Worm (Caenorhabditis elegans) whole organism, mixed stage, embryonic: ENCODE results near the gene F44B9.5.

ENCODE experiments used
- M03D4.4 ChIP-seq: sonication (generic microtip); optimal IDR thresholded peaks from 2 replicates; lab custom pipeline; 2017; ENCODE audit warnings: mild to moderate bottlenecking, missing genetic modification characterization, missing compliant biosample characterization
- bed-3 ChIP-seq: fragments of 200-800 bp; sonication (Bioruptor generic); optimal IDR thresholded peaks from 3 replicates; lab custom pipeline; 2018; ENCODE audit warnings: mild to moderate bottlenecking, missing genetic modification characterization, moderate library complexity, missing compliant biosample characterization
- blmp-1 ChIP-seq: fragments of 150-350 bp; optimal IDR thresholded peaks from 2 replicates; lab custom pipeline; 2014; ENCODE audit warnings: missing biosample characterization, missing genetic modification characterization
- ceh-39 ChIP-seq: fragments of 150-350 bp; optimal IDR thresholded peaks from 2 replicates; lab custom pipeline; 2014; ENCODE audit warnings: missing biosample characterization, missing genetic modification characterization
- ceh-43 ChIP-seq: fragments of 200-800 bp; sonication (Bioruptor generic); optimal IDR thresholded peaks from 2 replicates; lab custom pipeline; 2018; ENCODE audit warnings: mild to moderate bottlenecking, missing genetic modification characterization, moderate library complexity, missing compliant biosample characterization
- ceh-83 ChIP-seq: fragments of 200-800 bp; sonication (Bioruptor generic); optimal IDR thresholded peaks from 2 replicates; lab custom pipeline; 2018; ENCODE audit warnings: mild to moderate bottlenecking, missing genetic modification characterization, missing compliant biosample characterization
- ces-1 ChIP-seq: fragments of 150-350 bp; optimal IDR thresholded peaks from 2 replicates; lab custom pipeline; 2014; ENCODE audit warnings: missing biosample characterization, missing genetic modification reagents, missing genetic modification characterization
- cnd-1 ChIP-seq: fragments of 200-800 bp; sonication (Bioruptor generic); optimal IDR thresholded peaks from 2 replicates; lab custom pipeline; 2018; ENCODE audit warnings: mild to moderate bottlenecking, missing genetic modification characterization, missing compliant biosample characterization
- drap-1 ChIP-seq: fragments of 200-800 bp; sonication (Bioruptor generic); optimal IDR thresholded peaks from 3 replicates; lab custom pipeline; 2018; ENCODE audit warnings: mild to moderate bottlenecking, missing genetic modification characterization, missing compliant biosample characterization
- elt-1 ChIP-seq: sonication (generic microtip); optimal IDR thresholded peaks from 2 replicates; lab custom pipeline; 2017; ENCODE audit warnings: missing genetic modification characterization, mild to moderate bottlenecking, missing compliant biosample characterization, antibody characterized with exemption, moderate library complexity, borderline replicate concordance; ENCODE audit not compliant: insufficient read depth
- elt-3 ChIP-seq: fragments of 150-350 bp; optimal IDR thresholded peaks from 2 replicates; lab custom pipeline; 2014; ENCODE audit warnings: missing biosample characterization, missing genetic modification characterization
- flh-1 ChIP-seq: fragments of 200-800 bp; sonication (Bioruptor generic); optimal IDR thresholded peaks from 2 replicates; lab custom pipeline; 2018; ENCODE audit warnings: mild to moderate bottlenecking, missing genetic modification characterization, moderate library complexity, missing compliant biosample characterization
- ham-2 ChIP-seq: fragments of 200-800 bp; sonication (Bioruptor generic); optimal IDR thresholded peaks from 2 replicates; lab custom pipeline; 2018; ENCODE audit warnings: mild to moderate bottlenecking, missing genetic modification characterization, missing compliant biosample characterization
- hlh-1 ChIP-seq: fragments of 150-350 bp; optimal IDR thresholded peaks from 2 replicates; lab custom pipeline; 2014; ENCODE audit warnings: missing biosample characterization, missing genetic modification reagents, missing genetic modification characterization
- lin-13 ChIP-seq: fragments of 150-350 bp; optimal IDR thresholded peaks from 2 replicates; lab custom pipeline; 2014; ENCODE audit warnings: missing biosample characterization, missing genetic modification characterization
- lin-32 ChIP-seq: fragments of 200-800 bp; sonication (Bioruptor generic); optimal IDR thresholded peaks from 2 replicates; lab custom pipeline; 2018; ENCODE audit warnings: mild to moderate bottlenecking, missing genetic modification characterization, missing compliant biosample characterization
- lsy-2 ChIP-seq: fragments of 150-350 bp; optimal IDR thresholded peaks from 2 replicates; lab custom pipeline; 2014; ENCODE audit warnings: missing biosample characterization, missing genetic modification characterization
- mab-5 ChIP-seq: fragments of 150-350 bp; optimal IDR thresholded peaks from 2 replicates; lab custom pipeline; 2014; ENCODE audit warnings: missing biosample characterization, missing genetic modification characterization
- mep-1 ChIP-seq: fragments of 150-350 bp; optimal IDR thresholded peaks from 2 replicates; lab custom pipeline; 2017; ENCODE audit warnings: missing biosample characterization, missing genetic modification reagents, missing genetic modification characterization, inconsistent platforms
- mls-2 ChIP-seq: sonication (generic microtip); optimal IDR thresholded peaks from 2 replicates; lab custom pipeline; 2016; ENCODE audit warnings: mild to moderate bottlenecking, missing genetic modification characterization, moderate library complexity, missing compliant biosample characterization
- nhr-12 ChIP-seq: fragments of 150-350 bp; optimal IDR thresholded peaks from 2 replicates; lab custom pipeline; 2014; ENCODE audit warnings: missing biosample characterization, missing genetic modification characterization
- nhr-2 ChIP-seq: fragments of 150-350 bp; optimal IDR thresholded peaks from 2 replicates; lab custom pipeline; 2014; ENCODE audit warnings: missing biosample characterization, missing genetic modification characterization
- nhr-237 ChIP-seq: fragments of 150-350 bp; optimal IDR thresholded peaks from 2 replicates; lab custom pipeline; 2014; ENCODE audit warnings: missing biosample characterization, missing genetic modification characterization
- nhr-28 ChIP-seq: fragments of 150-350 bp; optimal IDR thresholded peaks from 2 replicates; lab custom pipeline; 2014; ENCODE audit warnings: missing biosample characterization, missing genetic modification characterization
- nhr-76 ChIP-seq: sonication (generic microtip); optimal IDR thresholded peaks from 2 replicates; lab custom pipeline; 2017; ENCODE audit warnings: missing biosample characterization, missing genetic modification characterization
- pha-4 ChIP-seq: fragments of 150-350 bp; optimal IDR thresholded peaks from 2 replicates; lab custom pipeline; 2018; ENCODE audit warnings: missing biosample characterization, missing genetic modification reagents, missing genetic modification characterization
- sem-2 ChIP-seq: fragments of 200-800 bp; sonication (Bioruptor generic); optimal IDR thresholded peaks from 2 replicates; lab custom pipeline; 2018; ENCODE audit warnings: mild to moderate bottlenecking, missing genetic modification characterization, missing compliant biosample characterization
- snpc-4 ChIP-seq: fragments of 150-350 bp; optimal IDR thresholded peaks from 2 replicates; lab custom pipeline; 2014; ENCODE audit warnings: missing biosample characterization, missing genetic modification characterization
- sptf-1 ChIP-seq: sonication (generic microtip); optimal IDR thresholded peaks from 2 replicates; lab custom pipeline; 2017; ENCODE audit warnings: mild to moderate bottlenecking, missing genetic modification characterization, moderate library complexity, missing compliant biosample characterization
- tbx-8 ChIP-seq: fragments of 200-800 bp; sonication (Bioruptor generic); optimal IDR thresholded peaks from 2 replicates; lab custom pipeline; 2018; ENCODE audit warnings: mild to moderate bottlenecking, missing genetic modification characterization, moderate library complexity, missing compliant biosample characterization
- unc-120 ChIP-seq: sonication (generic microtip); optimal IDR thresholded peaks from 2 replicates; lab custom pipeline; 2017; ENCODE audit warnings: missing genetic modification characterization, missing compliant biosample characterization; ENCODE audit not compliant: poor library complexity, severe bottlenecking
- unc-39 ChIP-seq: fragments of 150-350 bp; optimal IDR thresholded peaks from 2 replicates; lab custom pipeline; 2014; ENCODE audit warnings: missing biosample characterization, missing genetic modification characterization
- unc-62 ChIP-seq: fragments of 150-350 bp; optimal IDR thresholded peaks from 2 replicates; lab custom pipeline; 2014; ENCODE audit warnings: missing biosample characterization, missing genetic modification reagents, missing genetic modification characterization
- zip-8 ChIP-seq: fragments of 150-350 bp; optimal IDR thresholded peaks from 2 replicates; lab custom pipeline; 2014; ENCODE audit warnings: missing biosample characterization, missing genetic modification characterization
- ztf-11 ChIP-seq: fragments of 150-350 bp; optimal IDR thresholded peaks from 2 replicates; lab custom pipeline; 2014; ENCODE audit warnings: missing biosample characterization, missing genetic modification characterization

Gene F44B9.5

DNA sequence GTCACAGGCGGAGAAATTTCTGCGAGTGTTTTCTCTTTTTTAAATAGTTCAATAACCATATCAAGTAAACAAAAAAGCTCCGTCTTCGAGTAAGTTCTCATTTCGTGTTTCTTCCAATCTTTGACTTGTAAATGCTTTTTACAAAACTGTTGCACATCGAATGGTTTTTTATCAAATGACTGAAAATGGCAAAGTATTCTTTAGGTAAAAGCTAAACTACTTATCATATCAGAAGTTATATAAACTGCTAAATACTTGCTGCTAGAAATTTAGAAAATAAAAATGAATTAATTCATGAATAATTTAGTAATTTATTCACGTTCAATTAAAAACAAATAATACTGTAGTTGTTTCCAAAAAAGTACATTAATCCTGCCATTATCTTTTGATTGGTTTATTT is 14.6 kb upstream of the F44B9.5 start, which contains the start of gene F44B9.9:
TSS of gene F44B9.9 (minus strand) at position 101 of the 400 bp plus-strand sequence.
- TF ChIP-seq snpc-4 (tag; lab: Kevin White, UChicago) (no peak), ceh-43 (GFP tag; lab: Kevin White, UChicago) (no peak)

DNA sequence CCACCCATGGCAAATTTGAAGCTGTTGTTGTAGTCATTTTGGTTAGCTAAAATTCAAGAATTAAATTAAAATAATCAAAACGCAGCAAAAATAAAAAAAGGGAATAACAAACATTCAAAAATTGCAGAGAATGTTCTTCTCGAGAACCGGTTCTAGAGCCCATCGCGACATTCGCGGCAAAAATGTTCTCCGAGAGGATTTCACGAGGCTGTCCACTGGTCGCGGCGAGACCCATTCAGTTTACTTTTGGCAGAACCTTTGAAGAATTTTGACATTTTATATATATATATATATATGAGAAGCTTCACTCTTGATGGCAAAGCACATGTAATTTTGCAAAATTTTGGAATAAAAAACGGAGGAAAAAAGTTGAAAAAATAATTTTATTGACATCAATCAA is 13.1 kb upstream of the F44B9.5 start, which contains the start of gene F44B9.8:
TSS of gene F44B9.8 (minus strand) at position 163 of the 400 bp plus-strand sequence.
- TF ChIP-seq hlh-1 (tag; lab: Kevin White, UChicago): no peak
- TF ChIP-seq M03D4.4 (tag; lab: Kevin White, UChicago): no peak
- no peak for TF ChIP-seq elt-1 (tag; lab: Kevin White, UChicago)
- peak; percentile 39 for TF ChIP-seq lsy-2 (tag; lab: Kevin White, UChicago)
- TF ChIP-seq pha-4 (tag; lab: Kevin White, UChicago): peak; percentile 17
- no peak for TF ChIP-seq lin-13
- no peak for TF ChIP-seq flh-1
- no peak for TF ChIP-seq ceh-83 (GFP tag; lab: Kevin White, UChicago)
- TF ChIP-seq nhr-12 (tag; lab: Kevin White, UChicago): no peak
- no peak for TF ChIP-seq cnd-1 (tag; lab: Kevin White, UChicago)
- no peak for TF ChIP-seq drap-1 (GFP tag; lab: Kevin White, UChicago)
- TF ChIP-seq sptf-1 (tag; lab: Kevin White, UChicago): no peak
- TF ChIP-seq ces-1: no peak
- no peak for TF ChIP-seq tbx-8
- no peak for TF ChIP-seq ham-2
- TF ChIP-seq nhr-237 (tag; lab: Kevin White, UChicago): peak; percentile 31

DNA sequence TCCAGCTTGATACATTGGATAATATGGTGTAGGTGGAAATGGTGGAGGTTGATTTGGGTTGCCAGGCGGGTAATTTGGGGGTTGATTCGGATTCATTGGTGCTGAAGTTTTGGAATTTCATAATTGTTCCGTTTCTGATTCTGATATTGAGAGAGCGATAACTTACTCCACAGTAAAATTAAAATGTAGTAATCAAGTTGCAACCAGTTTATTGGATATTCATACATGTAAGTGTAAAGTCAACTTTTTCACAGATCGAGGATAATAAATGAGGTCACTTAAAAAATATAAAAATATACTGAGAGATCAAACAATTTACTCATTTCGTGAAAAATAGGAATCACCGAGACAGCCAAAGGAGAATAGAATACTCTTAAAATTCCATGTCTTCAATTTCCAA is 11.6 kb upstream of the F44B9.5 start, which contains the start of gene mdt-30:
TSS of gene mdt-30 (minus strand) at position 101 of the 400 bp plus-strand sequence.
- TF ChIP-seq mep-1 (no peak), lin-13 (no peak), sem-2 (GFP tag; lab: Kevin White, UChicago) (no peak), nhr-2 (no peak), ztf-11 (tag; lab: Kevin White, UChicago) (no peak), mls-2 (no peak), nhr-237 (tag; lab: Kevin White, UChicago) (no peak), tbx-8 (no peak), mab-5 (no peak), flh-1 (no peak), hlh-1 (tag; lab: Kevin White, UChicago) (no peak), ham-2 (no peak), nhr-12 (tag; lab: Kevin White, UChicago) (no peak), ceh-43 (GFP tag; lab: Kevin White, UChicago) (no peak), drap-1 (GFP tag; lab: Kevin White, UChicago) (no peak), unc-120 (tag; lab: Kevin White, UChicago) (no peak), unc-39 (tag; lab: Kevin White, UChicago) (no peak), sptf-1 (tag; lab: Kevin White, UChicago) (no peak), M03D4.4 (tag; lab: Kevin White, UChicago) (no peak)

DNA sequence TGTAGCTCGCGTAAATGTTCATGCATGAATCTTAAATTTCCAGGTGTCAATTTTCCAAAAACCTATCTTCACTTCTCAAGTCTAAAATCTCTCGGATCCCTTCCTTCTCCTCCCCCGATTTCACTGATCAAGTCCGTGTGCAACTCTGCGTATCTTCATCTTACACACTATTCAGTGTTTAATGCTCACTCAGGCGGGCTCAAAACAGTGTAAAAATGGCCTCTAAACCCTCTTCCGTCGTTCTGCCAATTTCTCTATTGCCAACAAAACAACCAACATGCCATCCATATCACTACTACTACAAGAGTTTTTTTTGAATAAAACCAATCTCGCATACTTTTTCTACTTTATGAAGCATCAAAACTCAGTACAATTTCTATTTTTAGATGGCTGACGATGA is 5.7 kb upstream of the F44B9.5 start, which contains the start of gene F44B9.2:
TSS of gene F44B9.2 (plus strand) at position 387 of the 400 bp plus-strand sequence.
- TF ChIP-seq drap-1 (GFP tag; lab: Kevin White, UChicago) (no peak), hlh-1 (tag; lab: Kevin White, UChicago) (peak; percentile 17), cnd-1 (tag; lab: Kevin White, UChicago) (no peak), unc-120 (tag; lab: Kevin White, UChicago) (peak; percentile 75), ces-1 (no peak), lsy-2 (tag; lab: Kevin White, UChicago) (no peak)
- TF ChIP-seq, all 35 proteins: peak for 2

DNA sequence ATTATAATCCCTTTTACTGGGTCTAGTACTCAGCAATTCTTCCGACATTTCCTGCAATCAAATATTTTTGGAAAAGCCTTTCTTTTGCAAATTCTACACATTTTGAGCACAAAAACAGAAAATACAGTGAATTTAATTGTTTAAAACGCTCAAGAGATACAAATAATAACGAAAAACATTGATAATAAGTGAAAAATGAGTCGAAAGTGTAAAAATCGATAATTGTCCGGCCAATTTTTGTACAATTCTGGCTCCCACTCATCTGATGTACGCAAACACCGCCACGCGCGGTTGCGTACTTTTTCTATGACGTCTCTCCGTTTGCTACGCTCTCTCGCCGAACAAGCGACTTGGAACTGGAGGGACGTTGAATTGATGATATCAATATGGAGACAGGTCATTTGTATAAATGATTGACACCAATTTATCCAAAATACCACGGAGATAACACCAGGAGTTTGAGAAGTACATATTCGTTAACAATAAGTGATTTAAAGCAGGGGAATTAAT is 4.5 kb upstream of the F44B9.5 start, which contains the start of gene lin-36:
TSS of gene lin-36 (minus strand) at position 51 of the 510 bp plus-strand sequence.
- TF ChIP-seq lin-32 (GFP tag; lab: Kevin White, UChicago) (no peak), unc-39 (tag; lab: Kevin White, UChicago) (no peak), elt-1 (tag; lab: Kevin White, UChicago) (peak; percentile 47), mab-5 (no peak), flh-1 (no peak), snpc-4 (tag; lab: Kevin White, UChicago) (no peak), hlh-1 (tag; lab: Kevin White, UChicago) (peak; percentile 14), sptf-1 (tag; lab: Kevin White, UChicago) (peak; percentile 44), pha-4 (tag; lab: Kevin White, UChicago) (peak; percentile 54), ham-2 (peak; percentile 53), mep-1 (peak; percentile 87), elt-3 (tag; lab: Kevin White, UChicago) (peak; percentile 32), ceh-39 (tag; lab: Kevin White, UChicago) (peak; percentile 97), nhr-28 (tag; lab: Kevin White, UChicago) (no peak), lsy-2 (tag; lab: Kevin White, UChicago) (peak; percentile 79), zip-8 (tag; lab: Kevin White, UChicago) (no peak), ceh-83 (GFP tag; lab: Kevin White, UChicago) (no peak), ces-1 (no peak), unc-62 (GFP tag; lab: Kevin White, UChicago) (peak; percentile 97), ztf-11 (tag; lab: Kevin White, UChicago) (no peak), lin-13 (peak; percentile 86), sem-2 (GFP tag; lab: Kevin White, UChicago) (no peak), nhr-76 (tag; lab: Kevin White, UChicago) (no peak), drap-1 (GFP tag; lab: Kevin White, UChicago) (peak; percentile 43), blmp-1 (tag; lab: Kevin White, UChicago) (no peak), nhr-237 (tag; lab: Kevin White, UChicago) (peak; percentile 70), ceh-43 (GFP tag; lab: Kevin White, UChicago) (peak; percentile 24), mls-2 (peak; percentile 59), nhr-2 (peak; percentile 36), unc-120 (tag; lab: Kevin White, UChicago) (peak; percentile 90), bed-3 (GFP tag; lab: Kevin White, UChicago) (no peak), tbx-8 (no peak), cnd-1 (tag; lab: Kevin White, UChicago) (no peak), nhr-12 (tag; lab: Kevin White, UChicago) (no peak)
